Worm (Caenorhabditis elegans) whole organism, L4 larva: ENCODE results near the gene dhs-30.

Experiments
- F10B5.3 ChIP-seq: sonication (generic microtip); optimal IDR thresholded peaks from 2 replicates; lab custom pipeline; 2016; ENCODE audit warnings: mild to moderate bottlenecking, missing genetic modification characterization, missing compliant biosample characterization
- F37D6.2 ChIP-seq: sonication (generic microtip); optimal IDR thresholded peaks from 2 replicates; lab custom pipeline; 2016; ENCODE audit warnings: mild to moderate bottlenecking, missing genetic modification characterization, missing compliant biosample characterization
- F44E2.7 ChIP-seq: fragments of 200-800 bp; sonication (Bioruptor generic); IDR thresholded peaks from 2 replicates; pipeline ENCODE4 v2.1.2; 2022; ENCODE audit warnings: missing genetic modification characterization, missing compliant biosample characterization
- T20F7.1 ChIP-seq: fragments of 200-800 bp; sonication (Bioruptor generic); optimal IDR thresholded peaks from 2 replicates; lab custom pipeline; 2018; ENCODE audit warnings: mild to moderate bottlenecking, missing genetic modification characterization, missing compliant biosample characterization
- T26A8.4 ChIP-seq: fragments of 200-800 bp; sonication (Bioruptor generic); IDR thresholded peaks from 2 replicates; pipeline ENCODE4 v1.3.6; 2022; ENCODE audit warnings: missing genetic modification characterization, missing compliant biosample characterization
- Y5F2A.4 ChIP-seq: fragments of 200-800 bp; sonication (Bioruptor generic); optimal IDR thresholded peaks from 2 replicates; lab custom pipeline; 2018; ENCODE audit warnings: mild to moderate bottlenecking, missing genetic modification characterization, missing compliant biosample characterization
- Y75B8A.6 ChIP-seq: fragments of 200-800 bp; sonication (Bioruptor generic); IDR thresholded peaks from 2 replicates; pipeline ENCODE4 v1.3.6; 2022; ENCODE audit warnings: missing genetic modification reagents, missing genetic modification characterization, missing compliant biosample characterization
- aly-2 ChIP-seq: sonication (generic microtip); optimal IDR thresholded peaks from 2 replicates; lab custom pipeline; 2018; ENCODE audit warnings: missing biosample characterization, missing genetic modification characterization
- arid-1 ChIP-seq: fragments of 200-800 bp; sonication (Bioruptor generic); conservative IDR thresholded peaks from 2 replicates; pipeline ENCODE4 v1.3.6; 2022; ENCODE audit warnings: missing genetic modification reagents, missing genetic modification characterization, missing compliant biosample characterization
- attf-4 ChIP-seq: sonication (generic microtip); optimal IDR thresholded peaks from 3 replicates; lab custom pipeline; 2017; ENCODE audit warnings: missing biosample characterization, missing genetic modification characterization
- ceh-20 ChIP-seq: fragments of 200-800 bp; sonication (Bioruptor generic); IDR thresholded peaks from 2 replicates; pipeline ENCODE4 v1.3.6; 2022; ENCODE audit warnings: missing genetic modification reagents, missing genetic modification characterization, missing compliant biosample characterization
- ceh-44 ChIP-seq: fragments of 200-800 bp; sonication (Bioruptor generic); IDR thresholded peaks from 2 replicates; pipeline ENCODE4 v1.3.6; 2022; ENCODE audit warnings: missing genetic modification reagents, missing genetic modification characterization, missing compliant biosample characterization
- ceh-82 ChIP-seq: sonication (generic microtip); optimal IDR thresholded peaks from 2 replicates; lab custom pipeline; 2017; ENCODE audit warnings: missing biosample characterization, missing genetic modification characterization
- daf-16 ChIP-seq, 3 experiments: sonication (generic microtip); optimal IDR thresholded peaks; 2 replicates each; lab custom pipeline; 2016 to 2017; ENCODE audit warnings: missing genetic modification characterization in 3 of 3, missing genetic modification reagents in 3 of 3, mild to moderate bottlenecking in 2 of 3, missing compliant biosample characterization in 2 of 3, missing biosample characterization in 1 of 3, moderate library complexity in 1 of 3
- dmd-6 ChIP-seq: fragments of 200-800 bp; sonication (Bioruptor generic); IDR thresholded peaks from 2 replicates; pipeline ENCODE4 v1.3.6; 2022; ENCODE audit warnings: missing genetic modification reagents, missing genetic modification characterization, missing compliant biosample characterization
- dve-1 ChIP-seq: sonication (generic microtip); optimal IDR thresholded peaks from 2 replicates; lab custom pipeline; 2017; ENCODE audit warnings: antibody characterized with exemption, mild to moderate bottlenecking, missing genetic modification characterization, missing compliant biosample characterization; ENCODE audit not compliant: insufficient read depth
- hlh-11 ChIP-seq: fragments of 200-800 bp; sonication (Bioruptor generic); optimal IDR thresholded peaks from 2 replicates; lab custom pipeline; 2018; ENCODE audit warnings: mild to moderate bottlenecking, missing genetic modification characterization, missing compliant biosample characterization
- hlh-30 ChIP-seq: sonication (generic microtip); optimal IDR thresholded peaks from 2 replicates; lab custom pipeline; 2017; ENCODE audit warnings: antibody characterized with exemption, mild to moderate bottlenecking, missing genetic modification characterization, missing compliant biosample characterization; ENCODE audit not compliant: insufficient read depth
- hmg-1.1 ChIP-seq: fragments of 200-800 bp; sonication (Bioruptor generic); IDR thresholded peaks from 2 replicates; pipeline ENCODE4 v1.3.6; 2022; ENCODE audit warnings: missing genetic modification reagents, missing genetic modification characterization, missing compliant biosample characterization
- jun-1 ChIP-seq: fragments of 150-350 bp; optimal IDR thresholded peaks from 2 replicates; lab custom pipeline; 2014; ENCODE audit warnings: missing biosample characterization, missing genetic modification reagents, missing genetic modification characterization
- lin-1 ChIP-seq: fragments of 200-800 bp; sonication (Bioruptor generic); IDR thresholded peaks from 2 replicates; pipeline ENCODE4 v1.3.6; 2022; ENCODE audit warnings: missing genetic modification reagents, missing genetic modification characterization, missing compliant biosample characterization
- lin-29 ChIP-seq: fragments of 200-800 bp; sonication (Bioruptor generic); IDR thresholded peaks from 2 replicates; pipeline ENCODE4 v1.3.6; 2022; ENCODE audit warnings: missing genetic modification reagents, missing genetic modification characterization, missing compliant biosample characterization
- lin-38 ChIP-seq: fragments of 200-800 bp; sonication (Bioruptor generic); IDR thresholded peaks from 2 replicates; pipeline ENCODE4 v1.3.6; 2022; ENCODE audit warnings: missing genetic modification reagents, missing genetic modification characterization, missing compliant biosample characterization
- lsy-2 ChIP-seq, 2 experiments: fragments of 150-350 bp in 1 of 2; sonication (generic microtip) in 1 of 2; optimal IDR thresholded peaks; 2 replicates each; lab custom pipeline; 2014 to 2017; ENCODE audit warnings: missing biosample characterization in 2 of 2, missing genetic modification characterization in 2 of 2
- madf-5 ChIP-seq, 2 experiments: fragments of 200-800 bp; sonication (Bioruptor generic); IDR thresholded peaks; 2 replicates each; pipeline ENCODE4 v1.3.6; 2022; ENCODE audit warnings: missing compliant biosample characterization in 2 of 2, missing genetic modification characterization in 2 of 2
- mdl-1 ChIP-seq, 2 experiments: fragments of 150-350 bp in 1 of 2; sonication (generic microtip) in 1 of 2; optimal IDR thresholded peaks; 2 replicates each; lab custom pipeline; 2014 to 2017; ENCODE audit warnings: missing biosample characterization in 2 of 2, missing genetic modification characterization in 2 of 2
- mdt-29 ChIP-seq: fragments of 200-800 bp; sonication (Bioruptor generic); IDR thresholded peaks from 2 replicates; pipeline ENCODE4 v1.3.6; 2022; ENCODE audit warnings: missing genetic modification reagents, missing genetic modification characterization, missing compliant biosample characterization
- mep-1 ChIP-seq: fragments of 150-350 bp; sonication (generic microtip); optimal IDR thresholded peaks from 3 replicates; lab custom pipeline; 2014; ENCODE audit warnings: missing biosample characterization, missing genetic modification characterization
- mes-2 ChIP-seq: sonication (generic microtip); optimal IDR thresholded peaks from 2 replicates; lab custom pipeline; 2016; ENCODE audit warnings: missing genotype, mild to moderate bottlenecking, missing genetic modification characterization, missing compliant biosample characterization; ENCODE audit not compliant: poor library complexity, severe bottlenecking
- mxl-3 ChIP-seq: fragments of 200-800 bp; sonication (Bioruptor generic); optimal IDR thresholded peaks from 2 replicates; lab custom pipeline; 2018; ENCODE audit warnings: mild to moderate bottlenecking, missing genetic modification characterization, missing compliant biosample characterization
- nhr-10 ChIP-seq: fragments of 150-350 bp; optimal IDR thresholded peaks from 2 replicates; lab custom pipeline; 2014; ENCODE audit warnings: missing biosample characterization, missing genetic modification characterization
- nhr-11 ChIP-seq: fragments of 150-350 bp; optimal IDR thresholded peaks from 2 replicates; lab custom pipeline; 2014; ENCODE audit warnings: missing biosample characterization, missing genetic modification characterization
- nhr-28 ChIP-seq: fragments of 150-350 bp; optimal IDR thresholded peaks from 2 replicates; lab custom pipeline; 2014; ENCODE audit warnings: missing biosample characterization, missing genetic modification characterization
- nhr-42 ChIP-seq: fragments of 200-800 bp; sonication (Bioruptor generic); IDR thresholded peaks from 2 replicates; pipeline ENCODE4 v1.3.6; 2022; ENCODE audit warnings: missing genetic modification characterization, missing compliant biosample characterization
- nhr-48 ChIP-seq: sonication (generic microtip); optimal IDR thresholded peaks from 2 replicates; lab custom pipeline; 2016; ENCODE audit warnings: mild to moderate bottlenecking, missing genetic modification characterization, missing compliant biosample characterization
- nhr-6 ChIP-seq: fragments of 150-350 bp; optimal IDR thresholded peaks from 2 replicates; lab custom pipeline; 2014; ENCODE audit warnings: missing biosample characterization, missing genetic modification characterization
- nhr-76 ChIP-seq: fragments of 150-350 bp; optimal IDR thresholded peaks from 2 replicates; lab custom pipeline; 2014; ENCODE audit warnings: missing biosample characterization, missing genetic modification characterization
- pha-4 ChIP-seq, 2 experiments: fragments of 150-350 bp in 1 of 2; fragments of 200-800 bp in 1 of 2; sonication (Bioruptor generic) in 1 of 2; IDR thresholded peaks in 1 of 2; optimal IDR thresholded peaks in 1 of 2; 2 replicates each; pipeline versions ENCODE4 v1.3.6 to Lab custom; 2014 to 2022; ENCODE audit warnings: missing genetic modification characterization in 2 of 2, missing genetic modification reagents in 2 of 2, missing biosample characterization in 1 of 2, missing compliant biosample characterization in 1 of 2
- pqm-1 ChIP-seq: sonication (generic microtip); optimal IDR thresholded peaks from 2 replicates; lab custom pipeline; 2017; ENCODE audit warnings: missing biosample characterization, missing genetic modification characterization
- saeg-2 ChIP-seq: fragments of 200-800 bp; sonication (Bioruptor generic); IDR thresholded peaks from 2 replicates; pipeline ENCODE4 v1.3.6; 2022; ENCODE audit warnings: missing genetic modification reagents, missing genetic modification characterization, missing compliant biosample characterization
- set-16 ChIP-seq: fragments of 200-800 bp; sonication (Bioruptor generic); IDR thresholded peaks from 2 replicates; pipeline ENCODE4 v1.3.6; 2022; ENCODE audit warnings: missing genetic modification reagents, missing genetic modification characterization, missing compliant biosample characterization
- tag-97 ChIP-seq: fragments of 200-800 bp; sonication (Bioruptor generic); IDR thresholded peaks from 2 replicates; pipeline ENCODE4 v1.3.6; 2022; ENCODE audit warnings: missing genetic modification characterization, missing compliant biosample characterization
- tra-1 ChIP-seq: fragments of 200-800 bp; sonication (Bioruptor generic); IDR thresholded peaks from 2 replicates; pipeline ENCODE4 v1.3.6; 2022; ENCODE audit warnings: missing genetic modification reagents, missing genetic modification characterization, missing compliant biosample characterization
- unc-130 ChIP-seq: sonication (generic microtip); optimal IDR thresholded peaks from 2 replicates; lab custom pipeline; 2016; ENCODE audit warnings: missing genetic modification reagents, missing genetic modification characterization, missing compliant biosample characterization
- unc-39 ChIP-seq: sonication (generic microtip); optimal IDR thresholded peaks from 2 replicates; lab custom pipeline; 2017; ENCODE audit warnings: missing biosample characterization, missing genetic modification characterization
- zip-11 ChIP-seq: fragments of 200-800 bp; sonication (Bioruptor generic); IDR thresholded peaks from 2 replicates; pipeline ENCODE4 v1.3.6; 2022; ENCODE audit warnings: missing genetic modification characterization, missing compliant biosample characterization

dhs-30 gene

DNA sequence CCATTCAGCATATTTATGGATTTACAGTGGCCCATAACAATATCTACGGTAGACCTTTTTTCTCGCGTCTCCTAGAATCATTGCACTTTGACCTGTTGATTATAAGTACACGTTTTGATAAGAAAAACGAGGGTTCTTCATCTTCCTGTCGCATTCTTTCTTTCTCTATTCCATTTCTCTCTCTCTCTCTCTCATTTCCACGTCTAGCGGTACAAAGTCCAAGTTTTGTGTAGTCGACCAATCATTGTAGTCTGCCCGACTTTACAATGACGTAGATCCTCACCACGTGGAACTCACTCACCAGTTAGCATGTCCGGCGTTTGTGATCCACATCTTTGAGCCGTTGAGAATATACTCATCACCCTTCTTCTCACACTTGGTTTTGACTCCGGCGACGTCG, 19.5 kb downstream of the dhs-30 start:
- TF ChIP-seq nhr-11 (tag; lab: Kevin White, UChicago), result peak; percentile 86
- TF ChIP-seq madf-5 (GFP tag; IDR thresholded peaks at IDR 0.05; lab: Robert Waterston, UW), result no peak
- TF ChIP-seq ceh-82 (tag; lab: Kevin White, UChicago), result no peak
- no peak for TF ChIP-seq Y5F2A.4 (GFP tag; lab: Kevin White, UChicago)
- TF ChIP-seq dve-1, result peak; percentile 50
- no peak for TF ChIP-seq jun-1 (tag; lab: Kevin White, UChicago)
- no peak for TF ChIP-seq nhr-76 (tag; lab: Kevin White, UChicago)
- no peak for TF ChIP-seq nhr-6 (tag; lab: Kevin White, UChicago)
- TF ChIP-seq nhr-42 (GFP tag; lab: Robert Waterston, UW), result no peak
- TF ChIP-seq ceh-44, result no peak
- no peak for TF ChIP-seq set-16 (GFP tag; lab: Robert Waterston, UW)
- TF ChIP-seq attf-4 (tag; lab: Kevin White, UChicago), result no peak
- TF ChIP-seq mes-2, result peak; percentile 0
- peak; percentile 4; the same call in 1 of the 2 replicates for TF ChIP-seq pha-4 (GFP tag; IDR thresholded peaks at IDR 0.05; lab: Robert Waterston, UW)
- TF ChIP-seq pha-4 (tag; optimal IDR thresholded peaks at IDR 0.05; lab: Kevin White, UChicago), result no peak
- no peak for TF ChIP-seq F10B5.3 (tag; lab: Kevin White, UChicago)
- no peak for TF ChIP-seq unc-130 (GFP tag; lab: Kevin White, UChicago)
- no peak for TF ChIP-seq zip-11 (GFP tag; lab: Robert Waterston, UW)
- no peak for TF ChIP-seq Y75B8A.6 (GFP tag; lab: Robert Waterston, UW)
- TF ChIP-seq T26A8.4 (GFP tag; lab: Robert Waterston, UW), result no peak
- TF ChIP-seq aly-2 (tag; lab: Kevin White, UChicago), result no peak
- no peak for TF ChIP-seq F37D6.2 (tag; lab: Kevin White, UChicago)
- peak; percentile 4 for TF ChIP-seq nhr-48 (tag; lab: Kevin White, UChicago)
- TF ChIP-seq saeg-2 (GFP tag; lab: Robert Waterston, UW), result no peak
- peak; percentile 50 for TF ChIP-seq pqm-1
- peak in 1 of 2 experiments; percentile 39 for TF ChIP-seq lsy-2 (tag; optimal IDR thresholded peaks at IDR 0.05; lab: Kevin White, UChicago)
- TF ChIP-seq hlh-11 (tag; lab: Kevin White, UChicago), result peak; percentile 63
- no peak for TF ChIP-seq daf-16 (GFP tag; optimal IDR thresholded peaks at IDR 0.05; lab: Kevin White, UChicago)
- TF ChIP-seq daf-16 (tag; optimal IDR thresholded peaks at IDR 0.05; lab: Kevin White, UChicago), result peak; percentile 43
- 0 out of 2 replicates have a peak, but pooled peaks have one; percentile 16 for TF ChIP-seq lin-1 (GFP tag; lab: Robert Waterston, UW)
- TF ChIP-seq mdl-1 (tag; optimal IDR thresholded peaks at IDR 0.05; lab: Kevin White, UChicago), result peak; percentile 71 to 88
- TF ChIP-seq hlh-30 (tag; lab: Kevin White, UChicago), result peak; percentile 63
- no peak for TF ChIP-seq ceh-20 (GFP tag; lab: Robert Waterston, UW)
- TF ChIP-seq mdt-29 (GFP tag; lab: Robert Waterston, UW), result no peak
- TF ChIP-seq lin-38 (GFP tag; lab: Robert Waterston, UW), result no peak
- TF ChIP-seq tag-97 (GFP tag; lab: Robert Waterston, UW), result no peak
- TF ChIP-seq mxl-3 (GFP tag; lab: Kevin White, UChicago), result peak; percentile 79
- no peak for TF ChIP-seq hmg-1.1 (GFP tag; lab: Robert Waterston, UW)
- TF ChIP-seq arid-1 (GFP tag; lab: Robert Waterston, UW), result no peak
- TF ChIP-seq lin-29 (GFP tag; lab: Robert Waterston, UW), result no peak
- peak; percentile 58 for TF ChIP-seq dmd-6 (GFP tag; lab: Robert Waterston, UW)
- TF ChIP-seq nhr-28 (tag; lab: Kevin White, UChicago), result peak; percentile 92
- no peak for TF ChIP-seq F44E2.7
- 0 out of 2 replicates have a peak, but pooled peaks have one; percentile 30 for TF ChIP-seq tra-1
- peak; percentile 43 for TF ChIP-seq nhr-10 (tag; lab: Kevin White, UChicago)
- peak; percentile 11 for TF ChIP-seq mep-1
- TF ChIP-seq unc-39, result no peak
- TF ChIP-seq T20F7.1, result no peak
